Fruit fly (Drosophila melanogaster): ENCODE results near the gene CG2260.
A peak's percentile ranks its signal among the peaks of the same experiment; 100 is the strongest.

CG2260 gene

DNA sequence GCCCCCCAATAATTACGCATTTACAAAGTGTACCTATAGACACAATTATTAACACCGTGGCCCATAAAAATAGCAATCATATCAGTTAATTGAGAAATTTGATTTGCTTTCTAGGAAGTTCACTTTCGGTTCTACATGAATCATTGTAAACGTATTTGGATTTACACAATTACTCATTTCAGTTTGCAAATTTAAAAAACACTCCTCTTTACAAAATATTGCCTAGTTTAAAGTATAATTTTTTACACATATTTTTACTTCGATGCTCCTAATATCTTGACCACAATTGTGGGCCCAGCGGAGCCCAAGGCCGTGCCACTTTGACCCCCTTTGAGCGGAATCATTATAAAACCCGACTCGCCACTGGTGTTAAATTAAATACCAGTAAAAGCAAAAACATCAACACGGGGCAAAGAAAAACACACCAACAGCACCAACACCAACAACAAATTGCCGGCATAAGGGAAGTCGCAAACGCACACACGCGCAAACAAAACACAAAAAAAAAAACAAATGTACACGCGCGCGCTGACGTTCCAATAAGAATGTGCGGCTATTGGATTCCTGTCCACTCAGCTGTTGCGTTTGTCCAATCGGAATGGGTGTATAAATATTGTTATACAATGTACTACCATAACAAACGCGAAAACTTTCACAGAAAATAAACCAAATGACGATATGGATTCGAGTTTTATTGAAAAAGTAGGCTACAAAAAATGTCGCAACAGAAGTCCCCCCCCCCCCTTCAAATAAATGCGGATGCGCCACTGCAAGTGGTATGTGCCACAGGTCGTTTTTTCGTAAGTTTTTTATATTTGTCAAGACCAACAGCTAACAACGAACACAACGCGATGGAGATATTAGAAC lies 6.2 kb downstream of the CG2260 start (continued):
- TF ChIP-seq hkb (optimal IDR thresholded peaks at IDR 0.05): no peak
- TF ChIP-seq hkb (GFP tag; IDR thresholded peaks at IDR 0.05): peak; percentile 62; the same call in 1 of the 2 replicates
- peak; percentile 63 for TF ChIP-seq Hand (GFP tag; optimal IDR thresholded peaks at IDR 0.05)
- peak; percentile 42 for TF ChIP-seq CG10654 (GFP tag; optimal IDR thresholded peaks at IDR 0.05)
- no peak for TF ChIP-seq CG18764 (GFP tag; optimal IDR thresholded peaks at IDR 0.05)
- peak; percentile 75 for TF ChIP-seq so (GFP tag; IDR thresholded peaks at IDR 0.05)
- peak; percentile 43; the same call in 1 of the 2 replicates for TF ChIP-seq vvl (GFP tag; IDR thresholded peaks at IDR 0.05)
- TF ChIP-seq CG11093 (GFP tag; IDR thresholded peaks at IDR 0.05): no peak
- TF ChIP-seq CG14050 (GFP tag; IDR thresholded peaks at IDR 0.05): peak; percentile 47; the same call in 1 of the 3 replicates
- TF ChIP-seq CG8281 (tag; optimal IDR thresholded peaks at IDR 0.05): no peak
- peak; percentile 28 for TF ChIP-seq CG11723 (GFP tag; optimal IDR thresholded peaks at IDR 0.05)
- TF ChIP-seq sob (GFP tag; IDR thresholded peaks at IDR 0.05): peak; percentile 62
- TF ChIP-seq CG7928 (GFP tag; optimal IDR thresholded peaks at IDR 0.05): no peak
- TF ChIP-seq Sry-β (GFP tag; optimal IDR thresholded peaks at IDR 0.05): no peak
- peak; percentile 37 for TF ChIP-seq chn (GFP tag; optimal IDR thresholded peaks at IDR 0.05)
- TF ChIP-seq CG1603 (tag; optimal IDR thresholded peaks at IDR 0.05): peak; percentile 45
- TF ChIP-seq Dp (GFP tag; optimal IDR thresholded peaks at IDR 0.05): no peak
- TF ChIP-seq E2f1 (GFP tag; IDR thresholded peaks at IDR 0.05): 0 out of 2 replicates have a peak, but pooled peaks have one; percentile 38
- TF ChIP-seq cad (GFP tag; optimal IDR thresholded peaks at IDR 0.05): no peak
- TF ChIP-seq ap (GFP tag; IDR thresholded peaks at IDR 0.05): peak; percentile 68; the same call in 1 of the 2 replicates
- TF ChIP-seq yki (optimal IDR thresholded peaks at IDR 0.05): no peak
- TF ChIP-seq Nf-YA (GFP tag; IDR thresholded peaks at IDR 0.05): no peak
- no peak for TF ChIP-seq YL-1 (GFP tag; optimal IDR thresholded peaks at IDR 0.05)
- TF ChIP-seq BtbVII (GFP tag; optimal IDR thresholded peaks at IDR 0.05): peak; percentile 79
- no peak for TF ChIP-seq Hr39 (optimal IDR thresholded peaks at IDR 0.05)
- no peak for TF ChIP-seq MESR4 (GFP tag; optimal IDR thresholded peaks at IDR 0.05)
- no peak; the same call in 1 of the 2 replicates for TF ChIP-seq Ravus (GFP tag; IDR thresholded peaks at IDR 0.05)
- peak; percentile 82 for TF ChIP-seq Meics (GFP tag; optimal IDR thresholded peaks at IDR 0.05)
- peak; percentile 57 for TF ChIP-seq CG12744 (GFP tag; optimal IDR thresholded peaks at IDR 0.05)
- peak; percentile 28 for TF ChIP-seq az2 (GFP tag; optimal IDR thresholded peaks at IDR 0.05)
- TF ChIP-seq CG2199 (GFP tag; IDR thresholded peaks at IDR 0.05): no peak
- TF ChIP-seq CG17328 (GFP tag; IDR thresholded peaks at IDR 0.05): 0 out of 2 replicates have a peak, but pooled peaks have one; percentile 24
- peak; percentile 64 for TF ChIP-seq esg (GFP tag; conservative IDR thresholded peaks at IDR 0.05)
- no peak for TF ChIP-seq Pdp1 (GFP tag; optimal IDR thresholded peaks at IDR 0.05)
- TF ChIP-seq en (GFP tag; optimal IDR thresholded peaks at IDR 0.05): no peak
- TF ChIP-seq CG3838 (GFP tag; optimal IDR thresholded peaks at IDR 0.05): no peak
- TF ChIP-seq CG12219 (GFP tag; optimal IDR thresholded peaks at IDR 0.05): peak; percentile 53
- TF ChIP-seq CG15696 (tag; optimal IDR thresholded peaks at IDR 0.05): peak; percentile 15
- peak; percentile 59 for TF ChIP-seq CG10209 (GFP tag; optimal IDR thresholded peaks at IDR 0.05)
- no peak for TF ChIP-seq ssp (GFP tag; IDR thresholded peaks at IDR 0.05)
- peak; percentile 41 for TF ChIP-seq CG3847 (GFP tag; IDR thresholded peaks at IDR 0.05)
- peak; percentile 9 for TF ChIP-seq kah (GFP tag; optimal IDR thresholded peaks at IDR 0.05)
- TF ChIP-seq CG10366 (GFP tag; IDR thresholded peaks at IDR 0.05): peak; percentile 43
- peak; percentile 46 for TF ChIP-seq CG9437 (GFP tag; optimal IDR thresholded peaks at IDR 0.05)
- peak; percentile 26 for TF ChIP-seq tx (GFP tag; optimal IDR thresholded peaks at IDR 0.05)
- TF ChIP-seq Hsf (GFP tag; optimal IDR thresholded peaks at IDR 0.05): peak; percentile 71
- TF ChIP-seq CG8388 (GFP tag; optimal IDR thresholded peaks at IDR 0.05): peak; percentile 43
- peak; percentile 50; the same call in 1 of the 3 replicates for TF ChIP-seq zfh1 (GFP tag; IDR thresholded peaks at IDR 0.05)
- TF ChIP-seq gsb (GFP tag; IDR thresholded peaks at IDR 0.05): 0 out of 2 replicates have a peak, but pooled peaks have one; percentile 33
- peak; percentile 52 for TF ChIP-seq fd3F (GFP tag; optimal IDR thresholded peaks at IDR 0.05)

Measured in whole organism, embryonic.